Fruit fly (Drosophila melanogaster) whole organism, embryonic: ENCODE data around the gene Tis11.
A peak's percentile ranks its signal among the peaks of the same experiment; 100 is the strongest.

Source experiments
- CG10147 ChIP-seq: fragments of 200-800 bp; sonication (Bioruptor generic); optimal IDR thresholded peaks from 2 replicates; lab custom pipeline; 2019; ENCODE audit warnings: missing biosample characterization, mild to moderate bottlenecking, missing genetic modification characterization, moderate library complexity
- CG10462 ChIP-seq: fragments of 200-800 bp; sonication (Bioruptor generic); optimal IDR thresholded peaks from 2 replicates; lab custom pipeline; 2016; ENCODE audit warnings: missing biosample characterization, missing genetic modification characterization
- CG11504 ChIP-seq: fragments of 200-800 bp; sonication (Bioruptor generic); optimal IDR thresholded peaks from 3 replicates; lab custom pipeline; 2019; ENCODE audit warnings: missing biosample characterization, mild to moderate bottlenecking, missing genetic modification characterization, moderate library complexity
- CG12236 ChIP-seq: fragments of 200-800 bp; sonication (Bioruptor generic); optimal IDR thresholded peaks from 2 replicates; lab custom pipeline; 2016; ENCODE audit warnings: missing biosample characterization, missing genetic modification characterization
- CG1233 ChIP-seq: fragments of 200-800 bp; sonication (Bioruptor generic); optimal IDR thresholded peaks from 4 replicates; lab custom pipeline; 2018; ENCODE audit warnings: missing biosample characterization, mild to moderate bottlenecking, missing genetic modification characterization
- CG14441 ChIP-seq: fragments of 200-800 bp; sonication (Bioruptor generic); IDR thresholded peaks from 2 replicates; pipeline ENCODE4 v1.3.6; 2022; ENCODE audit warnings: missing biosample characterization, missing genetic modification characterization
- CG14667 ChIP-seq: fragments of 200-800 bp; sonication (Bioruptor generic); IDR thresholded peaks from 2 replicates; pipeline ENCODE4 v1.3.6; 2022; ENCODE audit warnings: missing biosample characterization, missing genetic modification characterization
- CG15269 ChIP-seq: fragments of 200-800 bp; sonication (Bioruptor generic); optimal IDR thresholded peaks from 2 replicates; lab custom pipeline; 2018; ENCODE audit warnings: missing biosample characterization, mild to moderate bottlenecking, missing genetic modification characterization, moderate library complexity
- CG16779 ChIP-seq: fragments of 200-800 bp; sonication (Bioruptor generic); IDR thresholded peaks from 2 replicates; pipeline ENCODE4 v1.3.6; 2022; ENCODE audit warnings: missing biosample characterization, missing genetic modification characterization
- CG16813 ChIP-seq: fragments of 200-800 bp; sonication (Bioruptor generic); IDR thresholded peaks from 3 replicates; pipeline ENCODE4 v1.3.6; 2022; ENCODE audit warnings: missing biosample characterization, missing genetic modification characterization; ENCODE audit not compliant: partially characterized antibody
- CG2129 ChIP-seq: fragments of 200-800 bp; sonication (Bioruptor generic); IDR thresholded peaks from 2 replicates; pipeline ENCODE4 v1.3.6; 2022; ENCODE audit warnings: missing biosample characterization, missing genetic modification characterization; ENCODE audit not compliant: partially characterized antibody
- CG2678 ChIP-seq: fragments of 200-800 bp; sonication (Bioruptor generic); optimal IDR thresholded peaks from 3 replicates; lab custom pipeline; 2019; ENCODE audit warnings: missing biosample characterization, mild to moderate bottlenecking, missing genetic modification characterization, moderate library complexity
- CG6175 ChIP-seq: fragments of 200-800 bp; sonication (Bioruptor generic); IDR thresholded peaks from 3 replicates; pipeline ENCODE4 v1.3.6; 2022; ENCODE audit warnings: missing biosample characterization, missing genetic modification characterization
- CG7271 ChIP-seq: fragments of 200-800 bp; sonication (Bioruptor generic); optimal IDR thresholded peaks from 2 replicates; lab custom pipeline; 2018; ENCODE audit warnings: missing biosample characterization, mild to moderate bottlenecking, missing genetic modification characterization, moderate library complexity
- CG7928 ChIP-seq: fragments of 200-800 bp; sonication (Bioruptor generic); optimal IDR thresholded peaks from 2 replicates; lab custom pipeline; 2017; ENCODE audit warnings: missing biosample characterization, mild to moderate bottlenecking, missing genetic modification characterization
- CG7987 ChIP-seq: fragments of 200-800 bp; sonication (Bioruptor generic); optimal IDR thresholded peaks from 2 replicates; lab custom pipeline; 2018; ENCODE audit warnings: missing biosample characterization, mild to moderate bottlenecking, missing genetic modification characterization, moderate library complexity
- Dip2 ChIP-seq: fragments of 200-800 bp; sonication (Bioruptor generic); IDR thresholded peaks from 2 replicates; pipeline ENCODE4 v1.3.6; 2022; ENCODE audit warnings: missing biosample characterization, missing genetic modification characterization
- Doc3 ChIP-seq: fragments of 200-800 bp; sonication (Bioruptor generic); IDR thresholded peaks from 3 replicates; pipeline ENCODE4 v1.3.6; 2022; ENCODE audit warnings: missing biosample characterization, missing genetic modification characterization; ENCODE audit not compliant: partially characterized antibody
- Elba2 ChIP-seq: fragments of 200-800 bp; sonication (Bioruptor generic); optimal IDR thresholded peaks from 3 replicates; lab custom pipeline; 2016; ENCODE audit warnings: missing biosample characterization, missing genetic modification characterization
- H15 ChIP-seq: fragments of 200-800 bp; sonication (Bioruptor generic); IDR thresholded peaks from 3 replicates; pipeline ENCODE4 v1.3.6; 2022; ENCODE audit warnings: missing biosample characterization, missing genetic modification characterization
- Lim3 ChIP-seq: fragments of 200-800 bp; sonication (Bioruptor generic); IDR thresholded peaks from 2 replicates; pipeline ENCODE4 v1.3.6; 2022; ENCODE audit warnings: missing biosample characterization, missing genetic modification characterization
- Lpt ChIP-seq: fragments of >200 bp; optimal IDR thresholded peaks from 2 replicates; lab custom pipeline; 2018; ENCODE audit warnings: missing biosample characterization, missing genetic modification characterization
- Myb ChIP-seq: fragments of 200-800 bp; sonication (Bioruptor generic); optimal IDR thresholded peaks from 2 replicates; lab custom pipeline; 2016; ENCODE audit warnings: missing biosample characterization, missing genetic modification characterization
- NC2β ChIP-seq: fragments of 200-800 bp; sonication (Bioruptor generic); optimal IDR thresholded peaks from 2 replicates; lab custom pipeline; 2016; ENCODE audit warnings: missing biosample characterization, missing genetic modification characterization
- Nf-YB ChIP-seq: fragments of 200-800 bp; sonication (Bioruptor generic); optimal IDR thresholded peaks from 3 replicates; lab custom pipeline; 2019; ENCODE audit warnings: missing biosample characterization, mild to moderate bottlenecking, missing genetic modification characterization, moderate library complexity
- NfI ChIP-seq: fragments of 200-800 bp; sonication (Bioruptor generic); optimal IDR thresholded peaks from 3 replicates; lab custom pipeline; 2018; ENCODE audit warnings: missing biosample characterization, mild to moderate bottlenecking, missing genetic modification characterization, moderate library complexity
- Ptx1 ChIP-seq: fragments of 200-800 bp; sonication (Bioruptor generic); IDR thresholded peaks from 2 replicates; pipeline ENCODE4 v1.3.6; 2022; ENCODE audit warnings: missing biosample characterization, missing genetic modification characterization
- Six4 ChIP-seq: fragments of 200-800 bp; sonication (Bioruptor generic); optimal IDR thresholded peaks from 2 replicates; lab custom pipeline; 2016; ENCODE audit warnings: missing biosample characterization, missing genetic modification characterization
- Sox100B ChIP-seq: fragments of 200-800 bp; sonication (Bioruptor generic); optimal IDR thresholded peaks from 3 replicates; lab custom pipeline; 2018; ENCODE audit warnings: missing biosample characterization, mild to moderate bottlenecking, missing genetic modification characterization
- Tbp ChIP-seq: fragments of >200 bp; optimal IDR thresholded peaks from 2 replicates; lab custom pipeline; 2018; ENCODE audit warnings: missing biosample characterization, missing genetic modification characterization
- Trl ChIP-seq, 3 experiments: fragments of >200 bp in 2 of 3; fragments of 200-800 bp in 1 of 3; sonication (Bioruptor generic) in 1 of 3; optimal IDR thresholded peaks; 2 replicates in 1 of 3; 3 replicates in 2 of 3; lab custom pipeline; 2016 to 2017; ENCODE audit warnings: missing biosample characterization in 1 of 3, missing genetic modification characterization in 1 of 3
- bowl ChIP-seq: fragments of 200-800 bp; sonication (Bioruptor generic); IDR thresholded peaks from 2 replicates; pipeline ENCODE4 v1.3.6; 2022; ENCODE audit warnings: missing biosample characterization, missing genetic modification characterization
- cas ChIP-seq: fragments of 200-800 bp; sonication (Bioruptor generic); IDR thresholded peaks from 2 replicates; pipeline ENCODE4 v1.3.6; 2022; ENCODE audit warnings: missing biosample characterization, missing genetic modification characterization
- caup ChIP-seq: fragments of 200-800 bp; sonication (Bioruptor generic); optimal IDR thresholded peaks from 3 replicates; lab custom pipeline; 2017; ENCODE audit warnings: missing biosample characterization, mild to moderate bottlenecking, missing genetic modification characterization, moderate library complexity; ENCODE audit not compliant: severe bottlenecking
- cwo ChIP-seq: fragments of 200-800 bp; sonication (Bioruptor generic); optimal IDR thresholded peaks from 3 replicates; lab custom pipeline; 2017; ENCODE audit warnings: missing biosample characterization, missing genetic modification characterization, mild to moderate bottlenecking, moderate library complexity, missing genetic modification reagents
- dysf ChIP-seq: fragments of 200-800 bp; sonication (Bioruptor generic); IDR thresholded peaks from 3 replicates; pipeline ENCODE4 v1.3.6; 2022; ENCODE audit warnings: missing biosample characterization, missing genetic modification characterization
- gem ChIP-seq: fragments of 200-800 bp; sonication (Bioruptor generic); optimal IDR thresholded peaks from 2 replicates; lab custom pipeline; 2019; ENCODE audit warnings: missing biosample characterization, mild to moderate bottlenecking, missing genetic modification characterization, moderate library complexity
- h ChIP-seq: fragments of >200 bp; optimal IDR thresholded peaks from 2 replicates; lab custom pipeline; 2017
- ind ChIP-seq: fragments of 200-800 bp; sonication (Bioruptor generic); optimal IDR thresholded peaks from 3 replicates; lab custom pipeline; 2016; ENCODE audit warnings: missing biosample characterization, missing genetic modification characterization
- jing ChIP-seq: fragments of 200-800 bp; sonication (Bioruptor generic); optimal IDR thresholded peaks from 2 replicates; lab custom pipeline; 2018; ENCODE audit warnings: missing biosample characterization, mild to moderate bottlenecking, missing genetic modification characterization
- lov ChIP-seq, 2 experiments: fragments of 200-800 bp in 1 of 2; fragments of >200 bp in 1 of 2; sonication (Bioruptor generic) in 1 of 2; IDR thresholded peaks in 1 of 2; optimal IDR thresholded peaks in 1 of 2; 2 replicates in 1 of 2; 3 replicates in 1 of 2; pipeline versions ENCODE4 v1.3.6 to Lab custom; 2017 to 2022; ENCODE audit warnings: missing biosample characterization in 1 of 2, missing genetic modification characterization in 1 of 2
- onecut ChIP-seq: fragments of 200-800 bp; sonication (Bioruptor generic); IDR thresholded peaks from 2 replicates; pipeline ENCODE4 v1.3.6; 2022; ENCODE audit warnings: missing biosample characterization, missing genetic modification characterization
- p53 ChIP-seq: fragments of 200-800 bp; sonication (Bioruptor generic); optimal IDR thresholded peaks from 2 replicates; lab custom pipeline; 2016; ENCODE audit warnings: missing biosample characterization, missing genetic modification characterization
- pita ChIP-seq: fragments of 200-800 bp; sonication (Bioruptor generic); optimal IDR thresholded peaks from 2 replicates; lab custom pipeline; 2017; ENCODE audit warnings: missing biosample characterization, mild to moderate bottlenecking, missing genetic modification characterization
- sisA ChIP-seq: fragments of 200-800 bp; sonication (Bioruptor generic); IDR thresholded peaks from 2 replicates; pipeline ENCODE4 v1.3.6; 2022; ENCODE audit warnings: missing biosample characterization, missing genetic modification characterization
- sr ChIP-seq: fragments of 200-800 bp; sonication (Bioruptor generic); IDR thresholded peaks from 3 replicates; pipeline ENCODE4 v1.3.6; 2022; ENCODE audit warnings: missing biosample characterization, missing genetic modification characterization
- twi ChIP-seq: fragments of 200-800 bp; optimal IDR thresholded peaks from 2 replicates; lab custom pipeline; 2019; ENCODE audit warnings: missing biosample characterization, mild to moderate bottlenecking, missing genetic modification characterization, moderate library complexity
- unc-4 ChIP-seq: fragments of 200-800 bp; sonication (Bioruptor generic); IDR thresholded peaks from 2 replicates; pipeline ENCODE4 v1.3.6; 2022; ENCODE audit warnings: missing biosample characterization, missing genetic modification characterization; ENCODE audit not compliant: partially characterized antibody

Tis11 gene

dm6 chrX:12672317-12673172 is 13.3 kb downstream of the Tis11 start (continued):
- TF ChIP-seq CG10147 (GFP tag; lab: Kevin White, UChicago) (peak; percentile 30), bowl (no peak), CG7987 (no peak), Myb (no peak), CG16813 (GFP tag; lab: Robert Waterston, UW) (no peak), jing (GFP tag; lab: Kevin White, UChicago) (no peak), CG2129 (GFP tag; lab: Robert Waterston, UW) (no peak), p53 (GFP tag; lab: Kevin White, UChicago) (no peak), Sox100B (GFP tag; lab: Kevin White, UChicago) (no peak), Trl (optimal IDR thresholded peaks at IDR 0.05; lab: Kevin White, UChicago) (no peak), Trl (GFP tag; optimal IDR thresholded peaks at IDR 0.05; lab: Kevin White, UChicago) (no peak), CG2678 (tag; lab: Kevin White, UChicago) (peak; percentile 24), Dip2 (GFP tag; lab: Robert Waterston, UW) (no peak), CG12236 (GFP tag; lab: Kevin White, UChicago) (no peak), Lpt (GFP tag; lab: Kevin White, UChicago) (no peak), dysf (GFP tag; lab: Robert Waterston, UW) (peak; percentile 59; the same call in 2 of the 3 replicates), Tbp (GFP tag; lab: Kevin White, UChicago) (no peak), CG15269 (tag; lab: Kevin White, UChicago) (peak; percentile 39), NC2β (GFP tag; lab: Kevin White, UChicago) (no peak), Ptx1 (GFP tag; lab: Robert Waterston, UW) (0 out of 2 replicates have a peak, but pooled peaks have one; percentile 19), ind (GFP tag; lab: Kevin White, UChicago) (no peak), lov (optimal IDR thresholded peaks at IDR 0.05; lab: Kevin White, UChicago) (no peak), lov (GFP tag; IDR thresholded peaks at IDR 0.05; lab: Robert Waterston, UW) (no peak), Nf-YB (GFP tag; lab: Kevin White, UChicago) (no peak), CG16779 (GFP tag; lab: Robert Waterston, UW) (no peak), caup (GFP tag; lab: Kevin White, UChicago) (peak; percentile 19), NfI (GFP tag; lab: Kevin White, UChicago) (peak; percentile 13), CG14667 (GFP tag; lab: Robert Waterston, UW) (no peak), cwo (peak; percentile 27), h (lab: Kevin White, UChicago) (no peak), sisA (GFP tag; lab: Robert Waterston, UW) (0 out of 2 replicates have a peak, but pooled peaks have one; percentile 9), CG6175 (no peak), CG11504 (tag; lab: Kevin White, UChicago) (no peak), Lim3 (GFP tag; lab: Robert Waterston, UW) (no peak), unc-4 (GFP tag; lab: Robert Waterston, UW) (no peak), twi (tag; lab: Kevin White, UChicago) (no peak), Six4 (GFP tag; lab: Kevin White, UChicago) (no peak), Doc3 (GFP tag; lab: Robert Waterston, UW) (no peak), gem (tag; lab: Kevin White, UChicago) (peak; percentile 4), pita (no peak), CG10462 (GFP tag; lab: Kevin White, UChicago) (no peak), sr (GFP tag; lab: Robert Waterston, UW) (no peak), CG14441 (GFP tag; lab: Robert Waterston, UW) (0 out of 2 replicates have a peak, but pooled peaks have one; percentile 28), CG7271 (tag; lab: Kevin White, UChicago) (no peak), cas (GFP tag; lab: Robert Waterston, UW) (no peak), CG1233 (GFP tag; lab: Kevin White, UChicago) (no peak), onecut (no peak), H15 (GFP tag; lab: Robert Waterston, UW) (no peak), Elba2 (GFP tag; lab: Kevin White, UChicago) (no peak), CG7928 (no peak)
